Worm (Caenorhabditis elegans): Measurements from ENCODE around the gene rcq-5.

Gene rcq-5

DNA sequence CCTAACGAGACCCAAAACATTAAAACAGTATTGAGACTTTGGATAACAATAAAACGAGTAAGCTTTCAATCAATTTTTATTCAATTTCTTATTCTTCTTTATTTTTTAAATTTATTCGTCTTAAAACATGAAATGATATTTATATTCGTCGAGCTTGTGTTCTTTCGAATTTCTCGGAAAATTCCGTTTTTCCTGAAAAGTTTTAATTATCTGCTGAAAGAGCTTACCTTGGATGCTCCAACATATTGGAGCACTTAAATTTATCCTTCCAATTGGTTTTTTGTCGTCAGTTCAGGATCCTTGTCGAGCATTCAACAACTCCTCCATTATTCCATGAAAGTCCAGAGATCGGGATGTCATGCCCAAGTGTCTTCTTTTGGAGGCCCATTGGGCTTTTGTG is 25.7 kb upstream of the rcq-5 start:
- TF ChIP-seq ref-1 (GFP tag; conservative IDR thresholded peaks at IDR 0.05) (no peak), klf-2 (GFP tag; conservative IDR thresholded peaks at IDR 0.05) (no peak), med-1 (GFP tag; optimal IDR thresholded peaks at IDR 0.05; ENCODE audit: insufficient read depth) (no peak), tab-1 (GFP tag; IDR thresholded peaks at IDR 0.05) (no peak), T22C8.4 (GFP tag; IDR thresholded peaks at IDR 0.05) (no peak), cog-1 (tag; optimal IDR thresholded peaks at IDR 0.05) (no peak), ztf-29 (GFP tag; IDR thresholded peaks at IDR 0.05) (no peak), ztf-23 (GFP tag; IDR thresholded peaks at IDR 0.05) (no peak), flt-1 (GFP tag; IDR thresholded peaks at IDR 0.05) (no peak)

- TF ChIP-seq T22C8.4 (GFP tag; IDR thresholded peaks at IDR 0.05), result no peak
- no peak for TF ChIP-seq med-1 (GFP tag; optimal IDR thresholded peaks at IDR 0.05; ENCODE audit: insufficient read depth)
- no peak for TF ChIP-seq ztf-23 (GFP tag; IDR thresholded peaks at IDR 0.05)
- no peak for TF ChIP-seq klf-2 (GFP tag; conservative IDR thresholded peaks at IDR 0.05)
- no peak for TF ChIP-seq ztf-29 (GFP tag; IDR thresholded peaks at IDR 0.05)
- no peak for TF ChIP-seq tab-1 (GFP tag; IDR thresholded peaks at IDR 0.05)
- TF ChIP-seq cog-1 (tag; optimal IDR thresholded peaks at IDR 0.05), result no peak
- TF ChIP-seq ref-1 (GFP tag; conservative IDR thresholded peaks at IDR 0.05), result no peak
- no peak for TF ChIP-seq flt-1 (GFP tag; IDR thresholded peaks at IDR 0.05)
Observed at ce11 chrIII:4070239-4070638, 12.5 kb upstream of the rcq-5 start.

DNA sequence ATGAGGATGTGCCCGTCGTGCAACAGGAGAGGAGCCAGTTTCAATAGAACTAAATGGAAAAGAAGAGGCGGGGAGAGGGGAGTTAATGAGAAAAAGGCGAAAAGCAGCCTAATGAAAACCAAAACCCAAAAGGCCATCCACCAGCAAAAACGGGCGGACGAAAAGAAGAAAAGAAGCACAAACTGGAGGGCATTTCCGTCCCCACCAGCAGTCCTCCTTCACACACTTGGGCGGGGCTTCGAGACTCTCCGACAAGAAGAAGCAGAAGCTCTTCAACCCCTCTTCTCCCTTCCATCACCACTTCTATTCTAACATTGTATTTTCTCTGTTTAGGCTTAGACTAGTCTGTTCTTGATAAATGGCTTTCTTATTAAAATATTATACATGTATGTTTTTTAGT is 10.3 kb upstream of the rcq-5 start:
- TF ChIP-seq T22C8.4 (GFP tag; IDR thresholded peaks at IDR 0.05) (no peak), ztf-23 (GFP tag; IDR thresholded peaks at IDR 0.05) (no peak), ref-1 (GFP tag; conservative IDR thresholded peaks at IDR 0.05) (no peak), flt-1 (GFP tag; IDR thresholded peaks at IDR 0.05) (no peak), med-1 (GFP tag; optimal IDR thresholded peaks at IDR 0.05; ENCODE audit: insufficient read depth) (no peak), ztf-29 (GFP tag; IDR thresholded peaks at IDR 0.05) (no peak), tab-1 (GFP tag; IDR thresholded peaks at IDR 0.05) (no peak), cog-1 (tag; optimal IDR thresholded peaks at IDR 0.05) (no peak), klf-2 (GFP tag; conservative IDR thresholded peaks at IDR 0.05) (no peak)

- no peak for TF ChIP-seq ztf-29 (GFP tag; IDR thresholded peaks at IDR 0.05)
- TF ChIP-seq ref-1 (GFP tag; conservative IDR thresholded peaks at IDR 0.05), result no peak
- TF ChIP-seq flt-1 (GFP tag; IDR thresholded peaks at IDR 0.05), result no peak
- TF ChIP-seq cog-1 (tag; optimal IDR thresholded peaks at IDR 0.05), result no peak
- no peak for TF ChIP-seq med-1 (GFP tag; optimal IDR thresholded peaks at IDR 0.05; ENCODE audit: insufficient read depth)
- no peak for TF ChIP-seq klf-2 (GFP tag; conservative IDR thresholded peaks at IDR 0.05)
- no peak for TF ChIP-seq T22C8.4 (GFP tag; IDR thresholded peaks at IDR 0.05)
- no peak for TF ChIP-seq ztf-23 (GFP tag; IDR thresholded peaks at IDR 0.05)
- TF ChIP-seq tab-1 (GFP tag; IDR thresholded peaks at IDR 0.05), result no peak
Observed at ce11 chrIII:4066333-4066732, 8.6 kb upstream of the rcq-5 start, which contains the start of gene unc-79. TSS of gene unc-79 (plus strand) at chrIII:4066633.

DNA sequence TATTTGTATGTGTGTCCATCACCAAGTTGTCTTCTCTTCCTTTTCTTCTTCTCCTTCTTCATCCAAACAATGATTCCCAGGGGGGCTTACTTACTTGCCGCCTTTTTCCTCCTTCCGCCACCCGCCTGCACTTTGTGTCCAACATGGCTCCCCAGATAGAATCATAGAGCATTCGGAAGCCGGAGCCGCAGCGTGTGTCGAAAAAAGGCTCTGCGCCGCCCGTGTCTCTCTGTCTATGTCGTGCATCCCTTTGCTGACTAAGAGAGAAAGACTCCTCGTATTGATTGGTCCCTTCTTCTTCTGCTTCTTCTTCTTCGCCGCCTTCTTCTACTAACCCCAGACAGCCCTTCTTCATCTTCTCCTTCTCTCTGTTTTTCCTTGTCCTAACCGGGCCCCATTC is 5.9 kb upstream of the rcq-5 start:
- no peak for TF ChIP-seq T22C8.4 (GFP tag; IDR thresholded peaks at IDR 0.05)
- no peak for TF ChIP-seq flt-1 (GFP tag; IDR thresholded peaks at IDR 0.05)
- TF ChIP-seq tab-1 (GFP tag; IDR thresholded peaks at IDR 0.05), result 0 out of 2 replicates have a peak, but pooled peaks have one; percentile 39

DNA sequence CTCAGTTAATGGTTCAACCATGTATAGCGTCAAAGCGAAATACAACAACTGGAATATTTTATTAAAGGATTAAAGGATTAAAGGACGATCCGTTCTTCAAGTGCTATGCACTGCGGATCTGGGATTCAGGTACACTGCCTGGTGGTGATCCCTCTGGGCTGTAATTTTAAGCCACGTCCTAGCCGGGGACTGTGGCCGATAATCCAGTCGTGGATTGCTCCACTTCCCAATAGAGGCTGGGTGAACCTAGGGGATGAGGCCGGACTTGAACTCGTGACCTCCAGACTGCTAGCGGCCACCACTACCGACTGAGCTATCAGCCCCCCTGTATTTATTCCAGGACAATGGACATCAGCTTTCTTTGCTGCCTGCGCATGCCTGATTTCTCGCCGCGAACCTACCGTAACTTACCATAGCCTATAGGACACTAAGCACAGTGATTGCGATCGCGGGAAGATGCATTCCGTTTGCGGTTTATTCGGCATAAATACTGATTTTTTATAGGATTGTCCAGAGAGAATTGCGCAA is 3.1 kb upstream of the rcq-5 start:
- TF ChIP-seq ztf-29 (GFP tag; IDR thresholded peaks at IDR 0.05), result peak; percentile 5; the same call in 1 of the 2 replicates

- no peak for TF ChIP-seq ztf-29 (GFP tag; IDR thresholded peaks at IDR 0.05)
- no peak for TF ChIP-seq ztf-23 (GFP tag; IDR thresholded peaks at IDR 0.05)
- no peak for TF ChIP-seq ref-1 (GFP tag; conservative IDR thresholded peaks at IDR 0.05)
- no peak for TF ChIP-seq klf-2 (GFP tag; conservative IDR thresholded peaks at IDR 0.05)
- no peak for TF ChIP-seq T22C8.4 (GFP tag; IDR thresholded peaks at IDR 0.05)
Observed at ce11 chrIII:4060019-4060418, 2.2 kb upstream of the rcq-5 start, which contains the start of gene his-70. TSS of gene his-70 (minus strand) at chrIII:4060119.

ce11 chrIII:4058643-4059042 is 867 bp upstream of the rcq-5 start, which contains the start of gene his-69:
TSS of gene his-69 (minus strand) at chrIII:4058743.
- TF ChIP-seq flt-1 (GFP tag; IDR thresholded peaks at IDR 0.05), result no peak
- no peak for TF ChIP-seq klf-2 (GFP tag; conservative IDR thresholded peaks at IDR 0.05)
- no peak for TF ChIP-seq ztf-23 (GFP tag; IDR thresholded peaks at IDR 0.05)
- TF ChIP-seq tab-1 (GFP tag; IDR thresholded peaks at IDR 0.05), result no peak
- TF ChIP-seq med-1 (GFP tag; optimal IDR thresholded peaks at IDR 0.05; ENCODE audit: insufficient read depth), result no peak
- no peak for TF ChIP-seq ref-1 (GFP tag; conservative IDR thresholded peaks at IDR 0.05)
- TF ChIP-seq ztf-29 (GFP tag; IDR thresholded peaks at IDR 0.05), result no peak
- TF ChIP-seq cog-1 (tag; optimal IDR thresholded peaks at IDR 0.05), result no peak

ce11 chrIII:4049150-4049549 is 8.6 kb downstream of the rcq-5 start:
- TF ChIP-seq T22C8.4 (GFP tag; IDR thresholded peaks at IDR 0.05) (no peak), med-1 (GFP tag; optimal IDR thresholded peaks at IDR 0.05; ENCODE audit: insufficient read depth) (no peak), tab-1 (GFP tag; IDR thresholded peaks at IDR 0.05) (no peak), klf-2 (GFP tag; conservative IDR thresholded peaks at IDR 0.05) (no peak), ztf-23 (GFP tag; IDR thresholded peaks at IDR 0.05) (no peak), flt-1 (GFP tag; IDR thresholded peaks at IDR 0.05) (no peak), cog-1 (tag; optimal IDR thresholded peaks at IDR 0.05) (no peak), ztf-29 (GFP tag; IDR thresholded peaks at IDR 0.05) (no peak), ref-1 (GFP tag; conservative IDR thresholded peaks at IDR 0.05) (no peak)

- TF ChIP-seq ztf-29 (GFP tag; IDR thresholded peaks at IDR 0.05), result no peak
- TF ChIP-seq ref-1 (GFP tag; conservative IDR thresholded peaks at IDR 0.05), result no peak
- TF ChIP-seq flt-1 (GFP tag; IDR thresholded peaks at IDR 0.05), result no peak
- no peak for TF ChIP-seq med-1 (GFP tag; optimal IDR thresholded peaks at IDR 0.05; ENCODE audit: insufficient read depth)
- TF ChIP-seq cog-1 (tag; optimal IDR thresholded peaks at IDR 0.05), result no peak
- no peak for TF ChIP-seq klf-2 (GFP tag; conservative IDR thresholded peaks at IDR 0.05)
- no peak for TF ChIP-seq ztf-23 (GFP tag; IDR thresholded peaks at IDR 0.05)
- no peak for TF ChIP-seq T22C8.4 (GFP tag; IDR thresholded peaks at IDR 0.05)
- no peak for TF ChIP-seq tab-1 (GFP tag; IDR thresholded peaks at IDR 0.05)
Observed at ce11 chrIII:4039775-4040174, 18.0 kb downstream of the rcq-5 start.

All from whole organism, midembryonic.